Worm (Caenorhabditis elegans): ENCODE results near the gene thn-2.

The thn-2 gene

ce11 chrIV:12360742-12361195 is 22.2 kb upstream of the thn-2 start, which contains the start of gene sec-24.2:
sec-24.2 (minus strand) TSS chrIV:12360792.
- TF ChIP-seq C34F6.9 (tag; optimal IDR thresholded peaks at IDR 0.05): peak; percentile 0
- no peak for TF ChIP-seq R02D3.7 (tag; optimal IDR thresholded peaks at IDR 0.05)

- TF ChIP-seq lsy-2 (tag; optimal IDR thresholded peaks at IDR 0.05): peak in 1 of 2 experiments; percentile 88
- TF ChIP-seq blmp-1 (tag; optimal IDR thresholded peaks at IDR 0.05; ENCODE audit: insufficient read depth): no peak
- TF ChIP-seq nhr-129 (tag; optimal IDR thresholded peaks at IDR 0.05): peak; percentile 32
Observed at ce11 chrIV:12361392-12362092, 21.4 kb upstream of the thn-2 start, which contains the start of the genes ccr-4 and ZC518.8. ccr-4 (plus strand) TSS chrIV:12361542. ZC518.8 (minus strand) TSS chrIV:12361908.

ce11 chrIV:12364964-12365363 is 18.0 kb upstream of the thn-2 start:
- TF ChIP-seq ceh-82 (tag; optimal IDR thresholded peaks at IDR 0.05) (no peak), mdl-1 (tag; optimal IDR thresholded peaks at IDR 0.05) (no peak), lin-39 (tag; optimal IDR thresholded peaks at IDR 0.05) (no peak), Y55F3AM.14 (GFP tag; optimal IDR thresholded peaks at IDR 0.05) (peak; percentile 24), ama-1 (optimal IDR thresholded peaks at IDR 0.05) (no peak), aly-2 (tag; optimal IDR thresholded peaks at IDR 0.05) (no peak), nhr-21 (tag; optimal IDR thresholded peaks at IDR 0.05) (no peak), nhr-237 (tag; optimal IDR thresholded peaks at IDR 0.05) (no peak), sma-9 (GFP tag; optimal IDR thresholded peaks at IDR 0.05) (peak; percentile 2), sma-9 (tag; optimal IDR thresholded peaks at IDR 0.05) (no peak), nhr-77 (tag; optimal IDR thresholded peaks at IDR 0.05) (no peak), ztf-1 (GFP tag; conservative IDR thresholded peaks at IDR 0.05) (no peak), elt-1 (tag; optimal IDR thresholded peaks at IDR 0.05) (no peak), snpc-4 (tag; optimal IDR thresholded peaks at IDR 0.05) (no peak), nhr-12 (tag; optimal IDR thresholded peaks at IDR 0.05) (no peak), nhr-25 (tag; optimal IDR thresholded peaks at IDR 0.05) (no peak), skn-1 (tag; optimal IDR thresholded peaks at IDR 0.05) (no peak), ztf-4 (tag; optimal IDR thresholded peaks at IDR 0.05) (no peak), elt-3 (tag; optimal IDR thresholded peaks at IDR 0.05) (no peak), mbf-1 (tag; optimal IDR thresholded peaks at IDR 0.05) (no peak), lin-13 (GFP tag; optimal IDR thresholded peaks at IDR 0.05) (no peak), mab-5 (tag; optimal IDR thresholded peaks at IDR 0.05) (no peak), F13H6.1 (tag; optimal IDR thresholded peaks at IDR 0.05) (peak; percentile 25), lsy-2 (tag; optimal IDR thresholded peaks at IDR 0.05) (peak in 1 of 2 experiments; percentile 27), sma-3 (GFP tag; optimal IDR thresholded peaks at IDR 0.05) (no peak), ztf-11 (tag; optimal IDR thresholded peaks at IDR 0.05) (no peak), C34F6.9 (tag; optimal IDR thresholded peaks at IDR 0.05) (peak; percentile 21), sem-4 (tag; optimal IDR thresholded peaks at IDR 0.05) (no peak), R02D3.7 (tag; optimal IDR thresholded peaks at IDR 0.05) (no peak), ceh-16 (tag; optimal IDR thresholded peaks at IDR 0.05) (no peak), unc-55 (GFP tag; optimal IDR thresholded peaks at IDR 0.05) (peak; percentile 37), nhr-129 (tag; optimal IDR thresholded peaks at IDR 0.05) (no peak), egl-27 (tag; optimal IDR thresholded peaks at IDR 0.05) (no peak), gmeb-1 (tag; optimal IDR thresholded peaks at IDR 0.05) (no peak), lin-11 (tag; optimal IDR thresholded peaks at IDR 0.05) (no peak), unc-39 (tag; optimal IDR thresholded peaks at IDR 0.05) (no peak), nhr-6 (tag; optimal IDR thresholded peaks at IDR 0.05) (no peak), nhr-10 (tag; optimal IDR thresholded peaks at IDR 0.05) (no peak), alr-1 (tag; optimal IDR thresholded peaks at IDR 0.05) (no peak), ZK546.5 (tag; optimal IDR thresholded peaks at IDR 0.05) (no peak), unc-62 (GFP tag; optimal IDR thresholded peaks at IDR 0.05) (no peak)
